Worm (Caenorhabditis elegans) whole organism, young adult: ENCODE data around the gene snap-29.
A peak's percentile ranks its signal among the peaks of the same experiment; 100 is the strongest.

Source experiments
- B0019.2 ChIP-seq: fragments of 200-800 bp; sonication (Bioruptor generic); conservative IDR thresholded peaks from 2 replicates; pipeline ENCODE4 v1.3.6; 2022; ENCODE audit warnings: missing genetic modification reagents, missing genetic modification characterization, missing compliant biosample characterization
- B0261.1 ChIP-seq: sonication (generic microtip); optimal IDR thresholded peaks from 2 replicates; lab custom pipeline; 2016; ENCODE audit warnings: mild to moderate bottlenecking, missing genetic modification characterization, moderate library complexity, missing compliant biosample characterization
- F39B2.1 ChIP-seq: fragments of 200-800 bp; sonication (Bioruptor generic); IDR thresholded peaks from 2 replicates; pipeline ENCODE4 v1.3.6; 2022; ENCODE audit warnings: missing genetic modification reagents, missing genetic modification characterization, missing compliant biosample characterization
- F57C9.4 ChIP-seq: sonication (generic microtip); optimal IDR thresholded peaks from 2 replicates; lab custom pipeline; 2017; ENCODE audit warnings: mild to moderate bottlenecking, missing genetic modification characterization, missing compliant biosample characterization
- K12H6.12 ChIP-seq: fragments of 200-800 bp; sonication (Bioruptor generic); optimal IDR thresholded peaks from 2 replicates; lab custom pipeline; 2018; ENCODE audit warnings: mild to moderate bottlenecking, missing genetic modification characterization, missing compliant biosample characterization
- T07F8.4 ChIP-seq: sonication (generic microtip); optimal IDR thresholded peaks from 2 replicates; lab custom pipeline; 2016; ENCODE audit warnings: mild to moderate bottlenecking, missing genetic modification characterization, moderate library complexity, missing compliant biosample characterization
- ama-1 ChIP-seq, 3 experiments: fragments of 150-350 bp in 1 of 3; sonication (generic microtip) in 2 of 3; optimal IDR thresholded peaks; 2 replicates each; lab custom pipeline; 2014 to 2018; ENCODE audit warnings: missing biosample characterization in 2 of 3, missing genetic modification characterization in 2 of 3, missing genetic modification reagents in 2 of 3
- aptf-2 ChIP-seq: fragments of 200-800 bp; sonication (Bioruptor generic); conservative IDR thresholded peaks from 2 replicates; pipeline ENCODE4 v1.3.6; 2022; ENCODE audit warnings: missing genetic modification reagents, missing genetic modification characterization, missing compliant biosample characterization
- attf-3 ChIP-seq: fragments of 200-800 bp; sonication (Bioruptor generic); conservative IDR thresholded peaks from 2 replicates; pipeline ENCODE4 v1.3.6; 2022; ENCODE audit warnings: missing genetic modification reagents, missing genetic modification characterization, missing compliant biosample characterization
- attf-5 ChIP-seq: fragments of 200-800 bp; sonication (Bioruptor generic); optimal IDR thresholded peaks from 2 replicates; lab custom pipeline; 2018; ENCODE audit warnings: mild to moderate bottlenecking, missing genetic modification characterization, missing compliant biosample characterization
- cebp-1 ChIP-seq, 2 experiments: fragments of 200-800 bp in 1 of 2; sonication (Bioruptor generic) in 1 of 2; sonication (generic microtip) in 1 of 2; IDR thresholded peaks in 1 of 2; optimal IDR thresholded peaks in 1 of 2; 2 replicates each; pipeline versions ENCODE4 v1.3.6 to Lab custom; 2017 to 2022; ENCODE audit warnings: missing compliant biosample characterization in 2 of 2, missing genetic modification characterization in 2 of 2, mild to moderate bottlenecking in 1 of 2, missing genetic modification reagents in 1 of 2, moderate library complexity in 1 of 2
- ceh-27 ChIP-seq: fragments of 200-800 bp; sonication (Bioruptor generic); optimal IDR thresholded peaks from 2 replicates; lab custom pipeline; 2018; ENCODE audit warnings: mild to moderate bottlenecking, missing genetic modification characterization, moderate library complexity, missing compliant biosample characterization
- ceh-40 ChIP-seq: fragments of 200-800 bp; sonication (Bioruptor generic); IDR thresholded peaks from 2 replicates; pipeline ENCODE4 v1.3.6; 2022; ENCODE audit warnings: missing genetic modification characterization, missing compliant biosample characterization
- ceh-58 ChIP-seq: fragments of 200-800 bp; sonication (Bioruptor generic); IDR thresholded peaks from 2 replicates; pipeline ENCODE4 v1.3.6; 2022; ENCODE audit warnings: missing genetic modification characterization, missing compliant biosample characterization
- dpl-1 ChIP-seq: fragments of 150-350 bp; optimal IDR thresholded peaks from 2 replicates; lab custom pipeline; 2014; ENCODE audit warnings: missing biosample characterization, missing genetic modification reagents, missing genetic modification characterization
- gei-17 ChIP-seq: fragments of 200-800 bp; sonication (Bioruptor generic); optimal IDR thresholded peaks from 2 replicates; lab custom pipeline; 2018; ENCODE audit warnings: mild to moderate bottlenecking, missing genetic modification characterization, missing compliant biosample characterization
- him-1 ChIP-seq: sonication (generic microtip); optimal IDR thresholded peaks from 2 replicates; lab custom pipeline; 2016; ENCODE audit warnings: missing genotype, missing genetic modification reagents, missing genetic modification characterization, missing compliant biosample characterization
- hlh-12 ChIP-seq: sonication (generic microtip); optimal IDR thresholded peaks from 2 replicates; lab custom pipeline; 2016; ENCODE audit warnings: missing genetic modification characterization, missing compliant biosample characterization
- hmg-1.2 ChIP-seq: fragments of 200-800 bp; sonication (Bioruptor generic); IDR thresholded peaks from 2 replicates; pipeline ENCODE4 v1.3.6; 2022; ENCODE audit warnings: missing genetic modification reagents, missing genetic modification characterization, missing compliant biosample characterization
- hsf-1 ChIP-seq: fragments of 200-800 bp; sonication (Bioruptor generic); IDR thresholded peaks from 2 replicates; pipeline ENCODE4 v1.3.6; 2022; ENCODE audit warnings: missing genetic modification reagents, missing genetic modification characterization, missing compliant biosample characterization
- lin-26 ChIP-seq: fragments of 200-800 bp; sonication (Bioruptor generic); IDR thresholded peaks from 2 replicates; pipeline ENCODE4 v1.3.6; 2022; ENCODE audit warnings: missing genetic modification reagents, missing genetic modification characterization, missing compliant biosample characterization
- lin-40 ChIP-seq: sonication (generic microtip); optimal IDR thresholded peaks from 2 replicates; lab custom pipeline; 2016; ENCODE audit warnings: missing genetic modification characterization, mild to moderate bottlenecking, missing compliant biosample characterization, missing genotype, missing genetic modification reagents
- mcd-1 ChIP-seq: fragments of 200-800 bp; sonication (Bioruptor generic); IDR thresholded peaks from 2 replicates; pipeline ENCODE4 v1.3.6; 2022; ENCODE audit warnings: missing genetic modification reagents, missing genetic modification characterization, missing compliant biosample characterization
- nhr-120 ChIP-seq: fragments of 200-800 bp; sonication (Bioruptor generic); IDR thresholded peaks from 2 replicates; pipeline ENCODE4 v1.3.6; 2022; ENCODE audit warnings: missing genetic modification characterization, missing compliant biosample characterization
- nhr-179 ChIP-seq: sonication (generic microtip); optimal IDR thresholded peaks from 2 replicates; lab custom pipeline; 2016; ENCODE audit warnings: mild to moderate bottlenecking, missing genetic modification characterization, missing compliant biosample characterization
- nhr-27 ChIP-seq: fragments of 200-800 bp; sonication (Bioruptor generic); optimal IDR thresholded peaks from 2 replicates; lab custom pipeline; 2018; ENCODE audit warnings: mild to moderate bottlenecking, missing genetic modification characterization, moderate library complexity, missing compliant biosample characterization
- nhr-80 ChIP-seq: sonication (generic microtip); optimal IDR thresholded peaks from 2 replicates; lab custom pipeline; 2016; ENCODE audit warnings: missing genetic modification characterization, missing compliant biosample characterization
- rcor-1 ChIP-seq: fragments of 200-800 bp; sonication (Bioruptor generic); IDR thresholded peaks from 2 replicates; pipeline ENCODE4 v1.3.6; 2022; ENCODE audit warnings: missing genetic modification reagents, missing genetic modification characterization, missing compliant biosample characterization
- sdz-38 ChIP-seq: sonication (generic microtip); optimal IDR thresholded peaks from 2 replicates; lab custom pipeline; 2016; ENCODE audit warnings: missing genotype, missing genetic modification characterization, missing compliant biosample characterization
- snpc-3.4 ChIP-seq: sonication (generic microtip); optimal IDR thresholded peaks from 2 replicates; lab custom pipeline; 2017; ENCODE audit warnings: missing genetic modification characterization, mild to moderate bottlenecking, missing compliant biosample characterization, antibody characterized with exemption, moderate library complexity, missing genotype, missing genetic modification reagents
- sptf-2 ChIP-seq: fragments of 200-800 bp; sonication (Bioruptor generic); optimal IDR thresholded peaks from 2 replicates; lab custom pipeline; 2018; ENCODE audit warnings: mild to moderate bottlenecking, missing genetic modification characterization, missing compliant biosample characterization
- xnd-1 ChIP-seq: sonication (generic microtip); optimal IDR thresholded peaks from 2 replicates; lab custom pipeline; 2016; ENCODE audit warnings: missing genotype, missing genetic modification reagents, missing genetic modification characterization, missing compliant biosample characterization
- zim-3 ChIP-seq: sonication (generic microtip); optimal IDR thresholded peaks from 2 replicates; lab custom pipeline; 2017; ENCODE audit warnings: mild to moderate bottlenecking, missing genetic modification characterization, moderate library complexity, missing compliant biosample characterization
- ztf-22 ChIP-seq: fragments of 200-800 bp; sonication (Bioruptor generic); optimal IDR thresholded peaks from 2 replicates; lab custom pipeline; 2018; ENCODE audit warnings: mild to moderate bottlenecking, missing genetic modification characterization, moderate library complexity, missing compliant biosample characterization

Gene snap-29

ce11 chrIII:8771162-8771561 is 4.9 kb upstream of the snap-29 start, which contains the start of gene K02D10.2:
Gene K02D10.2, minus strand, starts transcription at chrIII:8771262.
- no peak for TF ChIP-seq attf-3 (GFP tag; lab: Robert Waterston, UW)
- TF ChIP-seq K12H6.12 (tag; lab: Kevin White, UChicago): no peak
- no peak for TF ChIP-seq T07F8.4
- no peak for TF ChIP-seq snpc-3.4 (tag; lab: Kevin White, UChicago)
- TF ChIP-seq ceh-40 (GFP tag; lab: Robert Waterston, UW): no peak
- no peak for TF ChIP-seq B0261.1 (tag; lab: Kevin White, UChicago)
- TF ChIP-seq F39B2.1 (GFP tag; lab: Robert Waterston, UW): no peak
- TF ChIP-seq rcor-1 (GFP tag; lab: Robert Waterston, UW): no peak
- TF ChIP-seq aptf-2: no peak
- TF ChIP-seq gei-17 (GFP tag; lab: Kevin White, UChicago): no peak
- TF ChIP-seq F57C9.4: no peak
- TF ChIP-seq nhr-179: no peak
- TF ChIP-seq hlh-12 (tag; lab: Kevin White, UChicago): no peak
- TF ChIP-seq sptf-2 (GFP tag; lab: Kevin White, UChicago): no peak
- no peak for TF ChIP-seq lin-26 (GFP tag; lab: Robert Waterston, UW)
- no peak for TF ChIP-seq mcd-1 (GFP tag; lab: Robert Waterston, UW)

ce11 chrIII:8771851-8772250 is 4.2 kb upstream of the snap-29 start, which contains the start of gene K02D10.3:
Gene K02D10.3, minus strand, starts transcription at chrIII:8771951.
- TF ChIP-seq nhr-27 (no peak), xnd-1 (no peak), ztf-22 (GFP tag; lab: Kevin White, UChicago) (no peak), ama-1 (optimal IDR thresholded peaks at IDR 0.05; lab: Kevin White, UChicago) (no peak), ama-1 (GFP tag; optimal IDR thresholded peaks at IDR 0.05; lab: Kevin White, UChicago) (no peak), dpl-1 (GFP tag; lab: Kevin White, UChicago) (no peak), zim-3 (no peak), him-1 (tag; lab: Kevin White, UChicago) (no peak), B0019.2 (no peak)

ce11 chrIII:8772428-8773027 is 3.5 kb upstream of the snap-29 start:
- TF ChIP-seq attf-5 (GFP tag; lab: Kevin White, UChicago): peak; percentile 2
- no peak for TF ChIP-seq ceh-58
- no peak for TF ChIP-seq ceh-27
- peak; percentile 36; the same call in 1 of the 2 replicates for TF ChIP-seq hmg-1.2 (GFP tag; lab: Robert Waterston, UW)
- peak; percentile 57 for TF ChIP-seq nhr-80 (tag; lab: Kevin White, UChicago)
- TF ChIP-seq cebp-1 (GFP tag; IDR thresholded peaks at IDR 0.05; lab: Robert Waterston, UW): peak; percentile 89
- TF ChIP-seq cebp-1 (tag; optimal IDR thresholded peaks at IDR 0.05; lab: Kevin White, UChicago): peak; percentile 97

- TF ChIP-seq zim-3 (no peak), sdz-38 (tag; lab: Kevin White, UChicago) (no peak), lin-40 (tag; lab: Kevin White, UChicago) (no peak), hsf-1 (GFP tag; lab: Robert Waterston, UW) (0 out of 2 replicates have a peak, but pooled peaks have one; percentile 22), nhr-120 (no peak), hmg-1.2 (GFP tag; lab: Robert Waterston, UW) (no peak)
Measured at ce11 chrIII:8773375-8773774, 2.7 kb upstream of the snap-29 start.
